Fruit fly (Drosophila melanogaster): ENCODE measurements around the gene Jasper.

Jasper gene

DNA sequence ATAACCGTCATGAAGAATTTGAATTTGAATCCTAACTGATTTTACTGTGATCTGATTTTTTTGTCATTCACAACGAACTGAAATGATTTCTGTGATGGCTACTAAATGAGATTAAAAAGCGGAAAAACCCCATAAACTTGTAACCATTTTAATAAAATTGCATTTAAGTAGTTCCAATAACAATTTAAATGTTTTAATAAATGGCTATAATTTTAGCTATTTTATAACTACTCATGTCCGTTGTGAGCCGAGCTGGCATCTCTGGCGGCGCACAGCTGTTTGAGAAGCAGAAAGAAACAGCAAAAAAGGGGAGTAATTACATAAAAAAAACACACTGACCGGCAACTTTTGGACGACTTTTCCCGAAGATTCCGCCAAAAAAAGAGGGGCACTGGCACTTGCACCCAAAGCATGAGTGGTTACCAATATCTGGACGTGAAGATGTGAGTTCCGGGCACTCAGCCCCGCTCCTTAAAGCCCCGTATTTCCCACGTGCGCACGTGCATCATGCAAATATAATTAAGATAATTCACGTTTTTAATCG lies 4.3 kb downstream of the Jasper start, which contains the start of the genes CG7950 and Rpp14a (continued):
- TF ChIP-seq pho (GFP tag; optimal IDR thresholded peaks at IDR 0.05) = peak; percentile 85
- peak; percentile 49 for TF ChIP-seq bcd (GFP tag; optimal IDR thresholded peaks at IDR 0.05)
- peak; percentile 5 for TF ChIP-seq CG4707 (GFP tag; optimal IDR thresholded peaks at IDR 0.05)
- TF ChIP-seq jumu (GFP tag; optimal IDR thresholded peaks at IDR 0.05) = peak; percentile 73
- no peak for TF ChIP-seq hbn (GFP tag; IDR thresholded peaks at IDR 0.05; ENCODE audit: partially characterized antibody)
- TF ChIP-seq CG5245 (GFP tag; optimal IDR thresholded peaks at IDR 0.05) = peak; percentile 47
- peak; percentile 73 for TF ChIP-seq CG3281 (GFP tag; optimal IDR thresholded peaks at IDR 0.05)
- peak; percentile 93 for TF ChIP-seq Ets65A (GFP tag)
- peak; percentile 80 for TF ChIP-seq Drgx (GFP tag; IDR thresholded peaks at IDR 0.05)
- TF ChIP-seq dmrt11E (tag; optimal IDR thresholded peaks at IDR 0.05) = peak; percentile 78
- TF ChIP-seq CG12942 (GFP tag; optimal IDR thresholded peaks at IDR 0.05) = peak; percentile 79
- no peak for TF ChIP-seq Lpt (GFP tag; optimal IDR thresholded peaks at IDR 0.05)
- peak; percentile 48 for TF ChIP-seq ewg (GFP tag; optimal IDR thresholded peaks at IDR 0.05)
- peak; percentile 42 for TF ChIP-seq luna (GFP tag; optimal IDR thresholded peaks at IDR 0.05)
- TF ChIP-seq sob (GFP tag; IDR thresholded peaks at IDR 0.05) = peak; percentile 76
- peak; percentile 71 for TF ChIP-seq CG32767 (GFP tag; IDR thresholded peaks at IDR 0.05)
- TF ChIP-seq Gug (GFP tag; IDR thresholded peaks at IDR 0.05) = peak; percentile 49; the same call in 1 of the 4 replicates
- TF ChIP-seq CG33557 (GFP tag; optimal IDR thresholded peaks at IDR 0.05) = peak; percentile 53
- peak; percentile 63 for TF ChIP-seq MESR4 (GFP tag; optimal IDR thresholded peaks at IDR 0.05)
- peak; percentile 5 for TF ChIP-seq CG17912 (GFP tag; optimal IDR thresholded peaks at IDR 0.05)
- peak; percentile 22 for TF ChIP-seq CG10431 (GFP tag; optimal IDR thresholded peaks at IDR 0.05)
- no peak; the same call in 2 of the 3 replicates for TF ChIP-seq zen2 (GFP tag; IDR thresholded peaks at IDR 0.05; ENCODE audit: partially characterized antibody)
- peak; percentile 12 for TF ChIP-seq CG1529 (GFP tag; optimal IDR thresholded peaks at IDR 0.05)
- no peak for TF ChIP-seq Hey (tag; optimal IDR thresholded peaks at IDR 0.05)
- no peak for TF ChIP-seq ato (GFP tag; IDR thresholded peaks at IDR 0.05; ENCODE audit: partially characterized antibody)
- TF ChIP-seq gcm (GFP tag; optimal IDR thresholded peaks at IDR 0.05) = peak; percentile 75
- peak; percentile 41; the same call in 1 of the 2 replicates for TF ChIP-seq CG31441 (GFP tag; IDR thresholded peaks at IDR 0.05)
- TF ChIP-seq wek (GFP tag; optimal IDR thresholded peaks at IDR 0.05) = no peak
- no peak for TF ChIP-seq HLH4C (GFP tag; IDR thresholded peaks at IDR 0.05; ENCODE audit: partially characterized antibody)
- no peak for TF ChIP-seq CG31365 (tag; optimal IDR thresholded peaks at IDR 0.05)
- TF ChIP-seq Fer3 (tag; optimal IDR thresholded peaks at IDR 0.05) = peak; percentile 84
- TF ChIP-seq CG7357 (GFP tag; IDR thresholded peaks at IDR 0.05) = peak; percentile 62; the same call in 2 of the 3 replicates
- no peak for TF ChIP-seq aop (GFP tag; IDR thresholded peaks at IDR 0.05)
- TF ChIP-seq CG6254 (GFP tag; optimal IDR thresholded peaks at IDR 0.05) = no peak
- TF ChIP-seq corto (GFP tag; optimal IDR thresholded peaks at IDR 0.05) = peak; percentile 14
- peak; percentile 81 for TF ChIP-seq CoRest (tag; optimal IDR thresholded peaks at IDR 0.05)
- no peak for TF ChIP-seq amos (GFP tag; IDR thresholded peaks at IDR 0.05; ENCODE audit: partially characterized antibody)
- peak; percentile 83 for TF ChIP-seq CHES-1-like (GFP tag; optimal IDR thresholded peaks at IDR 0.05)
- TF ChIP-seq Dfd (GFP tag; optimal IDR thresholded peaks at IDR 0.05) = no peak
- no peak for TF ChIP-seq inv (GFP tag; IDR thresholded peaks at IDR 0.05; ENCODE audit: partially characterized antibody)
- TF ChIP-seq chif (GFP tag; optimal IDR thresholded peaks at IDR 0.05) = peak; percentile 68 to 86
- no peak for TF ChIP-seq Opbp (GFP tag; IDR thresholded peaks at IDR 0.05; ENCODE audit: partially characterized antibody)
- peak; percentile 83 to 97 for TF ChIP-seq Pdp1 (GFP tag; optimal IDR thresholded peaks at IDR 0.05)
- peak; percentile 54 for TF ChIP-seq CG18476 (GFP tag; optimal IDR thresholded peaks at IDR 0.05)
- peak; percentile 85 for TF ChIP-seq mam (GFP tag; optimal IDR thresholded peaks at IDR 0.05)
- peak; percentile 40 for TF ChIP-seq CG3995 (GFP tag; optimal IDR thresholded peaks at IDR 0.05)
- peak; percentile 55 for TF ChIP-seq scrt (GFP tag; optimal IDR thresholded peaks at IDR 0.05)
- TF ChIP-seq NC2β (GFP tag; optimal IDR thresholded peaks at IDR 0.05) = peak; percentile 70
- TF ChIP-seq CG16863 (GFP tag; optimal IDR thresholded peaks at IDR 0.05) = peak; percentile 76
